Fruit fly (Drosophila melanogaster): ENCODE measurements around the gene CG13078.

Gene CG13078

dm6 chr2L:19586436-19587333 is 23.0 kb downstream of the CG13078 start, which contains the start of gene Lar (continued):
- TF ChIP-seq ssp (GFP tag; IDR thresholded peaks at IDR 0.05): no peak
- TF ChIP-seq Fer1 (GFP tag; optimal IDR thresholded peaks at IDR 0.05): peak; percentile 57
- peak; percentile 10 for TF ChIP-seq Spps (tag; optimal IDR thresholded peaks at IDR 0.05)
- no peak for TF ChIP-seq ase (GFP tag; IDR thresholded peaks at IDR 0.05)
- peak; percentile 56 for TF ChIP-seq crc (GFP tag; optimal IDR thresholded peaks at IDR 0.05)
- peak; percentile 16 for TF ChIP-seq NK7.1 (GFP tag; optimal IDR thresholded peaks at IDR 0.05)
- peak; percentile 75 for TF ChIP-seq Bteb2 (GFP tag; optimal IDR thresholded peaks at IDR 0.05)
- TF ChIP-seq Hmr (GFP tag; optimal IDR thresholded peaks at IDR 0.05): peak; percentile 48
- TF ChIP-seq CG10979 (tag; optimal IDR thresholded peaks at IDR 0.05): peak; percentile 45
- TF ChIP-seq pnt (GFP tag; optimal IDR thresholded peaks at IDR 0.05): peak; percentile 36
- peak; percentile 44; the same call in 1 of the 2 replicates for TF ChIP-seq CG32772 (GFP tag; IDR thresholded peaks at IDR 0.05)
- TF ChIP-seq MBD-R2 (GFP tag; IDR thresholded peaks at IDR 0.05): peak; percentile 91
- TF ChIP-seq CG7556 (GFP tag; optimal IDR thresholded peaks at IDR 0.05): peak; percentile 63
- TF ChIP-seq ash1 (GFP tag; optimal IDR thresholded peaks at IDR 0.05): no peak
- peak; percentile 78 for TF ChIP-seq slbo (GFP tag; IDR thresholded peaks at IDR 0.05)
- TF ChIP-seq Rx (GFP tag; IDR thresholded peaks at IDR 0.05): no peak
- no peak for TF ChIP-seq CG5180 (GFP tag; optimal IDR thresholded peaks at IDR 0.05)
- no peak for TF ChIP-seq CG1832 (GFP tag; optimal IDR thresholded peaks at IDR 0.05)
- peak; percentile 68 for TF ChIP-seq zfh2 (GFP tag; optimal IDR thresholded peaks at IDR 0.05)
- no peak for TF ChIP-seq sc (optimal IDR thresholded peaks at IDR 0.05)
- TF ChIP-seq sc (GFP tag; optimal IDR thresholded peaks at IDR 0.05): no peak
- no peak for TF ChIP-seq gce (GFP tag; IDR thresholded peaks at IDR 0.05)
- TF ChIP-seq CHES-1-like (GFP tag; optimal IDR thresholded peaks at IDR 0.05): peak; percentile 53
- TF ChIP-seq Optix (GFP tag; IDR thresholded peaks at IDR 0.05): peak; percentile 37; the same call in 1 of the 3 replicates
- TF ChIP-seq CG12155 (GFP tag; optimal IDR thresholded peaks at IDR 0.05): peak; percentile 56
- peak; percentile 39 for TF ChIP-seq trem (tag; optimal IDR thresholded peaks at IDR 0.05)
- TF ChIP-seq CG4424 (GFP tag; optimal IDR thresholded peaks at IDR 0.05): peak; percentile 71
- TF ChIP-seq CG4707 (GFP tag; optimal IDR thresholded peaks at IDR 0.05): no peak
- TF ChIP-seq Trl (optimal IDR thresholded peaks at IDR 0.05): no peak
- peak; percentile 49 for TF ChIP-seq Trl (GFP tag; optimal IDR thresholded peaks at IDR 0.05)
- TF ChIP-seq sob (GFP tag; IDR thresholded peaks at IDR 0.05): peak; percentile 27; the same call in 1 of the 2 replicates
- no peak for TF ChIP-seq Gsc (GFP tag; IDR thresholded peaks at IDR 0.05)
- no peak for TF ChIP-seq otp (GFP tag; IDR thresholded peaks at IDR 0.05)
- TF ChIP-seq Ptx1 (GFP tag; IDR thresholded peaks at IDR 0.05): peak; percentile 38; the same call in 1 of the 2 replicates
- TF ChIP-seq CG15011 (GFP tag; optimal IDR thresholded peaks at IDR 0.05): no peak
- no peak for TF ChIP-seq gt (GFP tag; IDR thresholded peaks at IDR 0.05)
- peak; percentile 26 for TF ChIP-seq CG5245 (GFP tag; optimal IDR thresholded peaks at IDR 0.05)
- TF ChIP-seq chn (GFP tag; optimal IDR thresholded peaks at IDR 0.05): peak; percentile 61
- TF ChIP-seq HLH3B (GFP tag; IDR thresholded peaks at IDR 0.05): peak; percentile 38; the same call in 1 of the 2 replicates
- 0 out of 2 replicates have a peak, but pooled peaks have one; percentile 44 for TF ChIP-seq CG10321 (GFP tag; IDR thresholded peaks at IDR 0.05)
- peak; percentile 44 for TF ChIP-seq scrt (GFP tag; optimal IDR thresholded peaks at IDR 0.05)
- TF ChIP-seq Usf (GFP tag; optimal IDR thresholded peaks at IDR 0.05): no peak
- peak; percentile 25 for TF ChIP-seq luna (GFP tag; optimal IDR thresholded peaks at IDR 0.05)
- peak; percentile 62 for TF ChIP-seq CG13894 (tag; optimal IDR thresholded peaks at IDR 0.05)
- no peak for TF ChIP-seq zf30C (GFP tag; optimal IDR thresholded peaks at IDR 0.05)
- peak; percentile 69 for TF ChIP-seq CG17829 (tag; optimal IDR thresholded peaks at IDR 0.05)
- TF ChIP-seq Neu2 (GFP tag; optimal IDR thresholded peaks at IDR 0.05; ENCODE audit: borderline replicate concordance): no peak
- peak; percentile 68 for TF ChIP-seq Sin3A (optimal IDR thresholded peaks at IDR 0.05)
- peak; percentile 78 for TF ChIP-seq ci (GFP tag; IDR thresholded peaks at IDR 0.05)
- TF ChIP-seq Poxn (GFP tag; IDR thresholded peaks at IDR 0.05): no peak
- peak; percentile 53 for TF ChIP-seq CG4820 (GFP tag; optimal IDR thresholded peaks at IDR 0.05)
